Fruit fly (Drosophila melanogaster) whole organism, embryonic: ENCODE data around the gene CG15155.

ENCODE experiments used
- Bgb ChIP-seq: fragments of 200-800 bp; sonication (Bioruptor generic); IDR thresholded peaks from 2 replicates; pipeline ENCODE4 v1.3.6; 2022; ENCODE audit warnings: missing biosample characterization, missing genetic modification characterization; ENCODE audit not compliant: partially characterized antibody
- CG10431 ChIP-seq: fragments of 200-800 bp; sonication (Bioruptor generic); optimal IDR thresholded peaks from 3 replicates; lab custom pipeline; 2018; ENCODE audit warnings: missing biosample characterization, mild to moderate bottlenecking, missing genetic modification characterization
- CG10543 ChIP-seq: fragments of 200-800 bp; sonication (Bioruptor generic); optimal IDR thresholded peaks from 3 replicates; lab custom pipeline; 2017; ENCODE audit warnings: missing biosample characterization, mild to moderate bottlenecking, missing genetic modification characterization, moderate library complexity
- CG11247 ChIP-seq: fragments of 200-800 bp; sonication (Bioruptor generic); IDR thresholded peaks from 2 replicates; pipeline ENCODE4 v1.3.6; 2022; ENCODE audit warnings: missing biosample characterization, missing genetic modification characterization
- CG14441 ChIP-seq: fragments of 200-800 bp; sonication (Bioruptor generic); IDR thresholded peaks from 2 replicates; pipeline ENCODE4 v1.3.6; 2022; ENCODE audit warnings: missing biosample characterization, missing genetic modification characterization
- CG15479 ChIP-seq: fragments of 200-800 bp; sonication (Bioruptor generic); optimal IDR thresholded peaks from 3 replicates; lab custom pipeline; 2019; ENCODE audit warnings: missing biosample characterization, mild to moderate bottlenecking, missing genetic modification characterization, moderate library complexity
- CG1832 ChIP-seq: fragments of 200-800 bp; sonication (Bioruptor generic); optimal IDR thresholded peaks from 2 replicates; lab custom pipeline; 2017; ENCODE audit warnings: missing biosample characterization, mild to moderate bottlenecking, missing genetic modification characterization, inconsistent platforms
- CG2712 ChIP-seq: fragments of 200-800 bp; optimal IDR thresholded peaks from 3 replicates; lab custom pipeline; 2019; ENCODE audit warnings: missing biosample characterization, mild to moderate bottlenecking, missing genetic modification characterization, moderate library complexity
- CG2889 ChIP-seq: fragments of 200-800 bp; sonication (Bioruptor generic); IDR thresholded peaks from 3 replicates; pipeline ENCODE4 v1.3.6; 2022; ENCODE audit warnings: missing biosample characterization, missing genetic modification characterization
- CG31365 ChIP-seq: fragments of 200-800 bp; sonication (Bioruptor generic); optimal IDR thresholded peaks from 2 replicates; lab custom pipeline; 2018; ENCODE audit warnings: missing biosample characterization, mild to moderate bottlenecking, missing genetic modification characterization
- CG42726 ChIP-seq: fragments of 200-800 bp; sonication (Bioruptor generic); IDR thresholded peaks from 2 replicates; pipeline ENCODE4 v1.3.6; 2022; ENCODE audit warnings: missing biosample characterization, missing genetic modification characterization; ENCODE audit not compliant: partially characterized antibody
- CG7357 ChIP-seq: fragments of 200-800 bp; sonication (Bioruptor generic); IDR thresholded peaks from 3 replicates; pipeline ENCODE4 v1.3.6; 2022; ENCODE audit warnings: missing biosample characterization, missing genetic modification characterization
- CG7987 ChIP-seq: fragments of 200-800 bp; sonication (Bioruptor generic); optimal IDR thresholded peaks from 2 replicates; lab custom pipeline; 2018; ENCODE audit warnings: missing biosample characterization, mild to moderate bottlenecking, missing genetic modification characterization, moderate library complexity
- CG8290 ChIP-seq, 3 experiments: fragments of 200-800 bp; sonication (Bioruptor generic); optimal IDR thresholded peaks; 2 replicates each; lab custom pipeline; 2016 to 2019; ENCODE audit warnings: missing biosample characterization in 3 of 3, missing genetic modification characterization in 3 of 3, mild to moderate bottlenecking in 2 of 3, moderate library complexity in 1 of 3
- CG8924 ChIP-seq: fragments of 200-800 bp; optimal IDR thresholded peaks from 3 replicates; lab custom pipeline; 2019; ENCODE audit warnings: missing biosample characterization, mild to moderate bottlenecking, missing genetic modification characterization, moderate library complexity
- CG9817 ChIP-seq: fragments of 200-800 bp; sonication (Bioruptor generic); optimal IDR thresholded peaks from 2 replicates; lab custom pipeline; 2018; ENCODE audit warnings: missing biosample characterization, mild to moderate bottlenecking, missing genetic modification characterization, moderate library complexity
- Camta ChIP-seq: fragments of 200-800 bp; sonication (Bioruptor generic); optimal IDR thresholded peaks from 2 replicates; lab custom pipeline; 2016; ENCODE audit warnings: missing biosample characterization, missing genetic modification characterization
- D19A ChIP-seq: fragments of 200-800 bp; optimal IDR thresholded peaks from 3 replicates; lab custom pipeline; 2019; ENCODE audit warnings: missing biosample characterization, mild to moderate bottlenecking, missing genetic modification characterization, moderate library complexity
- D19B ChIP-seq: fragments of 200-800 bp; sonication (Bioruptor generic); optimal IDR thresholded peaks from 2 replicates; lab custom pipeline; 2017; ENCODE audit warnings: missing biosample characterization, mild to moderate bottlenecking, missing genetic modification characterization
- Dip3 ChIP-seq: fragments of 200-800 bp; sonication (Bioruptor generic); optimal IDR thresholded peaks from 3 replicates; lab custom pipeline; 2016; ENCODE audit warnings: missing biosample characterization, missing genetic modification characterization
- Dll ChIP-seq: fragments of 200-800 bp; sonication (Bioruptor generic); IDR thresholded peaks from 4 replicates; pipeline ENCODE4 v1.3.6; 2022; ENCODE audit warnings: missing biosample characterization, missing genetic modification characterization; ENCODE audit not compliant: partially characterized antibody
- Dp ChIP-seq: fragments of 200-800 bp; sonication (Bioruptor generic); optimal IDR thresholded peaks from 2 replicates; lab custom pipeline; 2018; ENCODE audit warnings: missing biosample characterization, mild to moderate bottlenecking, missing genetic modification characterization, moderate library complexity
- Gug ChIP-seq: fragments of 200-800 bp; sonication (Bioruptor generic); IDR thresholded peaks from 4 replicates; pipeline ENCODE4 v1.3.6; 2022; ENCODE audit warnings: missing biosample characterization, missing genetic modification characterization
- Hmx ChIP-seq: fragments of 200-800 bp; sonication (Bioruptor generic); optimal IDR thresholded peaks from 2 replicates; lab custom pipeline; 2016; ENCODE audit warnings: missing biosample characterization, missing genetic modification characterization
- Hr39 ChIP-seq: fragments of >200 bp; optimal IDR thresholded peaks from 2 replicates; lab custom pipeline; 2017
- Scr ChIP-seq: fragments of 200-800 bp; sonication (Bioruptor generic); IDR thresholded peaks from 2 replicates; pipeline ENCODE4 v1.3.6; 2022; ENCODE audit warnings: missing biosample characterization, missing genetic modification characterization; ENCODE audit not compliant: partially characterized antibody
- Spps ChIP-seq: fragments of 200-800 bp; sonication (Bioruptor generic); optimal IDR thresholded peaks from 2 replicates; lab custom pipeline; 2018; ENCODE audit warnings: missing biosample characterization, mild to moderate bottlenecking, missing genetic modification characterization
- cg ChIP-seq: fragments of 200-800 bp; sonication (Bioruptor generic); optimal IDR thresholded peaks from 3 replicates; lab custom pipeline; 2019; ENCODE audit warnings: missing biosample characterization, mild to moderate bottlenecking, missing genetic modification characterization, moderate library complexity
- chn ChIP-seq: fragments of 200-800 bp; sonication (Bioruptor generic); optimal IDR thresholded peaks from 2 replicates; lab custom pipeline; 2016; ENCODE audit warnings: missing biosample characterization, missing genetic modification characterization
- ci ChIP-seq: fragments of 200-800 bp; sonication (Bioruptor generic); IDR thresholded peaks from 3 replicates; pipeline ENCODE4 v1.3.6; 2022; ENCODE audit warnings: missing biosample characterization, missing genetic modification characterization
- dpn ChIP-seq, 2 experiments: fragments of 200-800 bp; sonication (Bioruptor generic); optimal IDR thresholded peaks; 3 replicates each; lab custom pipeline; 2016; ENCODE audit warnings: missing biosample characterization in 2 of 2, missing genetic modification characterization in 2 of 2
- exex ChIP-seq: fragments of 200-800 bp; sonication (Bioruptor generic); optimal IDR thresholded peaks from 4 replicates; lab custom pipeline; 2018; ENCODE audit warnings: missing biosample characterization, mild to moderate bottlenecking, missing genetic modification characterization, moderate library complexity
- ftz-f1 ChIP-seq: fragments of 200-800 bp; sonication (Bioruptor generic); optimal IDR thresholded peaks from 2 replicates; lab custom pipeline; 2016; ENCODE audit warnings: missing biosample characterization, missing genetic modification characterization
- gfzf ChIP-seq: fragments of 200-800 bp; sonication (Bioruptor generic); optimal IDR thresholded peaks from 2 replicates; lab custom pipeline; 2016; ENCODE audit warnings: missing biosample characterization, mild to moderate bottlenecking, missing genetic modification characterization, moderate library complexity
- gsb ChIP-seq: fragments of 200-800 bp; sonication (Bioruptor generic); IDR thresholded peaks from 2 replicates; pipeline ENCODE4 v1.3.6; 2022; ENCODE audit warnings: missing biosample characterization, missing genetic modification characterization
- hkb ChIP-seq, 2 experiments: fragments of 200-800 bp in 1 of 2; fragments of >200 bp in 1 of 2; sonication (Bioruptor generic) in 1 of 2; IDR thresholded peaks in 1 of 2; optimal IDR thresholded peaks in 1 of 2; 2 replicates each; pipeline versions ENCODE4 v1.3.6 to Lab custom; 2017 to 2022; ENCODE audit warnings: missing biosample characterization in 1 of 2, missing genetic modification characterization in 1 of 2
- kni ChIP-seq: fragments of 200-800 bp; sonication (Bioruptor generic); optimal IDR thresholded peaks from 3 replicates; lab custom pipeline; 2017; ENCODE audit warnings: mild to moderate bottlenecking, missing biosample characterization, missing genetic modification reagents, missing genetic modification characterization
- lilli ChIP-seq: fragments of 200-800 bp; sonication (Bioruptor generic); optimal IDR thresholded peaks from 3 replicates; lab custom pipeline; 2016; ENCODE audit warnings: missing biosample characterization, missing genetic modification characterization
- mirr ChIP-seq: fragments of 200-800 bp; sonication (Bioruptor generic); optimal IDR thresholded peaks from 3 replicates; lab custom pipeline; 2018; ENCODE audit warnings: missing biosample characterization, mild to moderate bottlenecking, missing genetic modification characterization
- oc ChIP-seq: fragments of 200-800 bp; sonication (Bioruptor generic); optimal IDR thresholded peaks from 2 replicates; lab custom pipeline; 2018; ENCODE audit warnings: missing biosample characterization, mild to moderate bottlenecking, missing genetic modification characterization, moderate library complexity
- p53 ChIP-seq: fragments of 200-800 bp; sonication (Bioruptor generic); optimal IDR thresholded peaks from 2 replicates; lab custom pipeline; 2016; ENCODE audit warnings: missing biosample characterization, missing genetic modification characterization
- pho ChIP-seq: fragments of 200-800 bp; sonication (Bioruptor generic); optimal IDR thresholded peaks from 2 replicates; lab custom pipeline; 2016; ENCODE audit warnings: missing biosample characterization, missing genetic modification characterization
- pros ChIP-seq: fragments of 200-800 bp; sonication (Bioruptor generic); optimal IDR thresholded peaks from 3 replicates; lab custom pipeline; 2019; ENCODE audit warnings: missing biosample characterization, mild to moderate bottlenecking, missing genetic modification characterization, moderate library complexity
- row ChIP-seq: fragments of 200-800 bp; sonication (Bioruptor generic); IDR thresholded peaks from 3 replicates; pipeline ENCODE4 v1.3.6; 2022; ENCODE audit warnings: missing biosample characterization, missing genetic modification characterization
- sd ChIP-seq: fragments of 200-800 bp; sonication (Bioruptor generic); optimal IDR thresholded peaks from 3 replicates; lab custom pipeline; 2018; ENCODE audit warnings: missing biosample characterization, mild to moderate bottlenecking, missing genetic modification characterization, moderate library complexity
- seq ChIP-seq: fragments of 200-800 bp; sonication (Bioruptor generic); IDR thresholded peaks from 2 replicates; pipeline ENCODE4 v1.3.6; 2022; ENCODE audit warnings: missing biosample characterization, missing genetic modification characterization
- sisA ChIP-seq: fragments of 200-800 bp; sonication (Bioruptor generic); IDR thresholded peaks from 2 replicates; pipeline ENCODE4 v1.3.6; 2022; ENCODE audit warnings: missing biosample characterization, missing genetic modification characterization
- slou ChIP-seq: fragments of 200-800 bp; sonication (Bioruptor generic); optimal IDR thresholded peaks from 3 replicates; lab custom pipeline; 2016; ENCODE audit warnings: missing biosample characterization, missing genetic modification characterization
- twi ChIP-seq: fragments of 200-800 bp; optimal IDR thresholded peaks from 2 replicates; lab custom pipeline; 2019; ENCODE audit warnings: missing biosample characterization, mild to moderate bottlenecking, missing genetic modification characterization, moderate library complexity
- zen ChIP-seq: fragments of 200-800 bp; sonication (Bioruptor generic); optimal IDR thresholded peaks from 3 replicates; lab custom pipeline; 2018; ENCODE audit warnings: missing biosample characterization, mild to moderate bottlenecking, missing genetic modification characterization, moderate library complexity

Gene CG15155

DNA sequence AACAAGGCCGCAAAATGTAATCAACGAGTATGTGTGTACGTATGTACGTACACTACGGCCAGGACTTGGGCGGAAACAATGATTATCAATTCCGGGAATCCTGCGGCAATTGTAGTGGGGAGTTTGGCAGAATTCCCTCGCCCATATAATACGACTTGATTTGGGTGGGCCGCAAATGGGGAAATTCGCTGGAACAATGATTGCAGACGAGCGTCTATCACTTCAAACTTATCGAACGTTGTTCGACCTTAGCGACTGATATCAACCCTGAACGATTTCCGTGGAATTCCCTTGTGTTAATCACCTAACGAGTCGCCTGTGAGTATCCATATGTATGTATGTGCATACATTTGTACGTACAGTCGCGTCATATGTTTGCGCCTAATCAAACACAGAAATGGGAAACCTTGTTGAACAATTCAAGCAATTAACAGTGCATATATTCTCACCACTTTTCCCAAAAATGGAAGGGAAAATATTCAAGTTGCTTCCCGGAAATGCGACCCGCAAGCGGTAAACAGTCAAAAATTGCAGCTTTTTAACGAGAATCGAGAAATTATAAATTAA, 10.3 kb upstream of the CG15155 start (continued):
- TF ChIP-seq mirr (GFP tag; lab: Kevin White, UChicago) = peak; percentile 31
- no peak for TF ChIP-seq pho (GFP tag; lab: Kevin White, UChicago)
- TF ChIP-seq CG42726 = no peak
- TF ChIP-seq gfzf = no peak
- no peak for TF ChIP-seq dpn (GFP tag; optimal IDR thresholded peaks at IDR 0.05; lab: Kevin White, UChicago)
- no peak for TF ChIP-seq hkb (optimal IDR thresholded peaks at IDR 0.05; lab: Kevin White, UChicago)
- no peak for TF ChIP-seq hkb (GFP tag; IDR thresholded peaks at IDR 0.05; lab: Robert Waterston, UW)
- peak; percentile 73 for TF ChIP-seq exex
- TF ChIP-seq Gug (GFP tag; lab: Robert Waterston, UW) = no peak
- no peak for TF ChIP-seq ci
- TF ChIP-seq CG9817 (tag; lab: Kevin White, UChicago) = no peak
- TF ChIP-seq Dll = no peak
- TF ChIP-seq kni = peak; percentile 40
- TF ChIP-seq CG10543 (GFP tag; lab: Kevin White, UChicago) = peak; percentile 0
- TF ChIP-seq Camta (GFP tag; lab: Kevin White, UChicago) = no peak
- TF ChIP-seq CG15479 (GFP tag; lab: Kevin White, UChicago) = peak; percentile 70
- peak; percentile 16 for TF ChIP-seq ftz-f1 (GFP tag; lab: Kevin White, UChicago)
- no peak for TF ChIP-seq oc (tag; lab: Kevin White, UChicago)
- TF ChIP-seq D19A (tag; lab: Kevin White, UChicago) = peak; percentile 13
- no peak for TF ChIP-seq Hmx (GFP tag; lab: Kevin White, UChicago)
- peak; percentile 21 for TF ChIP-seq zen (tag; lab: Kevin White, UChicago)
- TF ChIP-seq twi (tag; lab: Kevin White, UChicago) = peak; percentile 36
- peak; percentile 24 for TF ChIP-seq pros
- TF ChIP-seq seq (GFP tag; lab: Robert Waterston, UW) = no peak
- no peak for TF ChIP-seq CG7357 (GFP tag; lab: Robert Waterston, UW)
- TF ChIP-seq CG1832 (GFP tag; lab: Kevin White, UChicago) = no peak
- TF ChIP-seq CG8290 (GFP tag; optimal IDR thresholded peaks at IDR 0.05; lab: Kevin White, UChicago) = no peak
- no peak for TF ChIP-seq CG8290 (tag; optimal IDR thresholded peaks at IDR 0.05; lab: Kevin White, UChicago)
- TF ChIP-seq Dp (GFP tag; lab: Kevin White, UChicago) = no peak
- no peak for TF ChIP-seq CG7987 (GFP tag; lab: Kevin White, UChicago)

dm6 chr2L:18145253-18145652, 9.4 kb upstream of the CG15155 start:
- TF ChIP-seq Bgb = no peak
- peak; percentile 71; the same call in 2 of the 3 replicates for TF ChIP-seq CG2889
- TF ChIP-seq slou (GFP tag; lab: Kevin White, UChicago) = peak; percentile 86
- no peak for TF ChIP-seq Scr (GFP tag; lab: Robert Waterston, UW)
- peak; percentile 75 for TF ChIP-seq CG14441 (GFP tag; lab: Robert Waterston, UW)
- peak; percentile 83 for TF ChIP-seq chn (GFP tag; lab: Kevin White, UChicago)
- peak; percentile 73 for TF ChIP-seq Dip3
- TF ChIP-seq gsb (GFP tag; lab: Robert Waterston, UW) = peak; percentile 60
- peak; percentile 16 for TF ChIP-seq CG31365 (tag; lab: Kevin White, UChicago)
- no peak for TF ChIP-seq exex
- peak; percentile 92 for TF ChIP-seq CG8290 (GFP tag; optimal IDR thresholded peaks at IDR 0.05; lab: Kevin White, UChicago)
- TF ChIP-seq CG8290 (tag; optimal IDR thresholded peaks at IDR 0.05; lab: Kevin White, UChicago) = peak; percentile 42 to 67
- peak; percentile 79 for TF ChIP-seq sisA (GFP tag; lab: Robert Waterston, UW)
- peak; percentile 87 for TF ChIP-seq row (GFP tag; lab: Robert Waterston, UW)
- TF ChIP-seq CG2712 (tag; lab: Kevin White, UChicago) = peak; percentile 96
- TF ChIP-seq sd = peak; percentile 25
- peak; percentile 62 for TF ChIP-seq D19B
- TF ChIP-seq Hr39 (lab: Kevin White, UChicago) = no peak
- no peak for TF ChIP-seq cg (GFP tag; lab: Kevin White, UChicago)
- no peak for TF ChIP-seq p53 (GFP tag; lab: Kevin White, UChicago)
- peak; percentile 92 for TF ChIP-seq CG8924
- TF ChIP-seq CG10431 = no peak
- peak; percentile 84 for TF ChIP-seq Spps (tag; lab: Kevin White, UChicago)
- peak; percentile 73 for TF ChIP-seq CG11247 (GFP tag; lab: Robert Waterston, UW)
- TF ChIP-seq lilli (GFP tag; lab: Kevin White, UChicago) = peak; percentile 88
